Worm (Caenorhabditis elegans) whole organism, early embryonic: ENCODE results near the gene ttll-12.

ENCODE experiments used
- aly-1 ChIP-seq: sonication (generic microtip); optimal IDR thresholded peaks from 2 replicates; lab custom pipeline; 2016; ENCODE audit warnings: missing genetic modification characterization, missing compliant biosample characterization
- ama-1 ChIP-seq: fragments of 150-350 bp; optimal IDR thresholded peaks from 2 replicates; lab custom pipeline; 2014
- ceh-13 ChIP-seq: fragments of 200-800 bp; sonication (Bioruptor generic); optimal IDR thresholded peaks from 2 replicates; lab custom pipeline; 2018; ENCODE audit warnings: mild to moderate bottlenecking, missing genetic modification characterization, missing compliant biosample characterization
- ets-7 ChIP-seq: sonication (generic microtip); optimal IDR thresholded peaks from 2 replicates; lab custom pipeline; 2016; ENCODE audit warnings: missing genotype, missing genetic modification characterization, missing compliant biosample characterization

DNA sequence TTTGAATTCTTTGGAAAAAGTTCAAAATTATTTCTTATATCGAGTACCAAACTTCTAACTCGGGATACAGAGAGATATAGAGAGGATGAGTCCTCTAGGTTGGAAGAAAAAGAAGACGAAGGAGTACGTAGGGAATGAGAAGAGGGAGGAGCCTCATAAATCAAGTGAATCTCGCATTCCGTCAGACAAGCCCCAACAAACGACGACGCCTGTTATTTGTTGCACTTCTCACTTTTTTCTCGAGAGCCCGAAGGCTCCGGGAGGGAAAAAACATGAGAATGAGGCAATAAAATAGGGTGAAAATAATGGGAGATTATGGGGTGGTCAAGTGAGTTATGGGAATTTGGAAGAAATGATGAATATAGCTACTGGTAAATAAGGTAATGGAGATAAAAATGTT is 39.1 kb upstream of the ttll-12 start:
- TF ChIP-seq ets-7 (tag; lab: Kevin White, UChicago) (no peak), ama-1 (lab: Kevin White, UChicago) (no peak), aly-1 (tag; lab: Kevin White, UChicago) (no peak), ceh-13 (GFP tag; lab: Kevin White, UChicago) (no peak)
